Worm (Caenorhabditis elegans): ENCODE data around the gene dpy-28.
"Not testable (repeated sequence)": the region's sequence is repeated elsewhere in the genome, so short reads cannot be mapped to it uniquely, and the experiment has no call there.

Gene dpy-28

ce11 chrIII:10783052-10783451 lies 20.1 kb downstream of the dpy-28 start:
- no peak for TF ChIP-seq zip-5 (tag; optimal IDR thresholded peaks at IDR 0.05)
- peak; percentile 96 for TF ChIP-seq pax-1 (tag; optimal IDR thresholded peaks at IDR 0.05)

- TF ChIP-seq ttx-3 (tag; optimal IDR thresholded peaks at IDR 0.05) (no peak), ceh-24 (tag; optimal IDR thresholded peaks at IDR 0.05) (no peak), ceh-34 (tag; optimal IDR thresholded peaks at IDR 0.05) (no peak), hlh-15 (tag; optimal IDR thresholded peaks at IDR 0.05) (no peak), npax-4 (tag; optimal IDR thresholded peaks at IDR 0.05) (no peak), sox-2 (GFP tag; IDR thresholded peaks at IDR 0.05) (no peak), che-1 (tag; optimal IDR thresholded peaks at IDR 0.05) (no peak)
These were observed 28.3 kb downstream of the dpy-28 start for ce11 chrIII:10791233-10791632.

- TF ChIP-seq che-1 (tag; optimal IDR thresholded peaks at IDR 0.05): no peak
- no peak for TF ChIP-seq nhr-11 (tag; optimal IDR thresholded peaks at IDR 0.05)
These were observed 31.1 kb downstream of the dpy-28 start, which contains the start of gene clec-163 for ce11 chrIII:10794049-10794448. Gene clec-163 (plus strand): TSS chrIII:10794349.

- no peak for TF ChIP-seq hlh-15 (tag; optimal IDR thresholded peaks at IDR 0.05)
- TF ChIP-seq pag-3 (tag; optimal IDR thresholded peaks at IDR 0.05; ENCODE audit: borderline replicate concordance): no peak
- TF ChIP-seq ceh-2 (tag; optimal IDR thresholded peaks at IDR 0.05): no peak
- no peak for TF ChIP-seq ttx-3 (tag; optimal IDR thresholded peaks at IDR 0.05)
- TF ChIP-seq unc-55 (GFP tag; optimal IDR thresholded peaks at IDR 0.05): no peak
- TF ChIP-seq sox-4 (tag; optimal IDR thresholded peaks at IDR 0.05): no peak
- TF ChIP-seq sdc-2 (tag; optimal IDR thresholded peaks at IDR 0.05): no peak
- no peak for TF ChIP-seq lin-11 (tag; optimal IDR thresholded peaks at IDR 0.05)
- no peak for TF ChIP-seq ceh-19 (GFP tag; optimal IDR thresholded peaks at IDR 0.05)
- no peak for TF ChIP-seq ztf-16 (tag; optimal IDR thresholded peaks at IDR 0.05)
- TF ChIP-seq pha-2 (tag; optimal IDR thresholded peaks at IDR 0.05): no peak
- TF ChIP-seq lim-6 (tag; optimal IDR thresholded peaks at IDR 0.05): no peak
- TF ChIP-seq ceh-14 (tag; optimal IDR thresholded peaks at IDR 0.05): no peak
These were observed 39.1 kb downstream of the dpy-28 start, which contains the start of gene K11D9.3 for ce11 chrIII:10802032-10802431. Gene K11D9.3 (minus strand): TSS chrIII:10802212.

DNA sequence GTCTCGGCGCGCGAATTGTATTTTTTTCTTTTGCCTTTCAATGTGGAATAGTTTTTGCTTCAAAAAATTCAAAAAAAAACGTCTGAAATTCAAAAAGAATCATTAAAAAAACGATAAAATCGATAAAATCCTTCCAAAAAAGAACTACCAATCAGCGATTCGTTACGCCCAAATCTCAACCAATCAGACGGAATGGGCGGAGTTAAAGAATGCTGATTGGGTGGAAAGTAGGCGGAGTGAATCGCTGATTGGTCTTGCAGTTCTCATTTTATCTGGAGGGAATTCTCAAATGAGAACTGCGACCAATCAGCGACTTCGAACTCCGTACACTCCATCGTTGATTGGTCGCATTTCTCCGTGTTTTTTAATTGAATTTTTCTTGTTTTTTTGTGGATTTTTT lies 42.2 kb downstream of the dpy-28 start:
- TF ChIP-seq ceh-48 (tag; optimal IDR thresholded peaks at IDR 0.05): no peak
- peak; percentile 93 for TF ChIP-seq nfya-1 (tag; optimal IDR thresholded peaks at IDR 0.05)

DNA sequence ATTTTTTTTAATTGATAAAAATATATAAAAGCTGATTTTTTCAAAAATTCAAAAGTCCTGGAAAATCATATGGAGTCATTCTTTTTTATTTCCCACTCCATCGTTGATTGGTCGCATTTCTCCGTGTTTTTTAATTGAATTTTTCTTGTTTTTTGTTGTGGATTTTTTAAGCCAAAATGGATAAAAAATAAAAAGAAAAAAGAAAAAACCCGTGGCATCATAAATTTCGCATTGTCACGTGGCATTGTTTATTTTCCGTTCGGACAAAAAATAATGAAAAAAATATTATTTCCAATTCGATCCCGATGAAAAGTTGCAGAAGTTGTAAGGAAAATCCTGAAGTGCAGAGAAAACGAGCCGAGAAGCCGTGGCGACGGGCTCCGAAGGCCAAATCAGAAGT lies 42.7 kb downstream of the dpy-28 start, which contains the start of gene klp-7:
Gene klp-7 (plus strand): TSS at position 301 of the 400 bp plus-strand sequence.
- TF ChIP-seq syd-9 (tag; optimal IDR thresholded peaks at IDR 0.05); unc-42 (tag; optimal IDR thresholded peaks at IDR 0.05); hlh-30 (tag; optimal IDR thresholded peaks at IDR 0.05; ENCODE audit: insufficient read depth): not testable (repeated sequence)

DNA sequence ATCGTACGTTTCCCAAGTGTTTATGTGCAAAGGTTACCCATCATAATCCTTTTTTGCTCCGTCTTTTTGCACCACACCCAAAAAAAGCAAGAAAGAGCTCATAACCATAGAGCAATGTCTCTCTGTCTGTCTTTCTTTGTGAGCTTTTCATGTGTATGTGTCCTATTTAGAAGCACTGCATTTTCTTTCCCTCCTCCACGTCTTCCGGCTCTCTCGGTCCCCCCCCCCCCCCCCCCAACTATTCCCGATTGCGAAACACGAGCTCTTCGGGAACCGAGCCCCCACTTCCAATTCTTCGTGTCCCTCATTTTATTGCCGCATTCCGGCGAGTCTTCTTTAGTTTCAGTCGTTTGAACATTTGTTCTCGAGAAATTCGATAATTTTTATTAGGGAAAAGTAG lies 43.9 kb downstream of the dpy-28 start:
- TF ChIP-seq npax-4 (tag; optimal IDR thresholded peaks at IDR 0.05): no peak
- TF ChIP-seq fax-1 (tag; optimal IDR thresholded peaks at IDR 0.05): no peak
- no peak for TF ChIP-seq ets-4 (tag; optimal IDR thresholded peaks at IDR 0.05)
- no peak for TF ChIP-seq pag-3 (tag; optimal IDR thresholded peaks at IDR 0.05; ENCODE audit: borderline replicate concordance)
- no peak for TF ChIP-seq lin-11 (tag; optimal IDR thresholded peaks at IDR 0.05)
- TF ChIP-seq unc-3 (GFP tag; conservative IDR thresholded peaks at IDR 0.05): no peak
- no peak for TF ChIP-seq unc-3 (tag; optimal IDR thresholded peaks at IDR 0.05)
- TF ChIP-seq hlh-6 (tag; optimal IDR thresholded peaks at IDR 0.05): no peak
- no peak for TF ChIP-seq ztf-16 (tag; optimal IDR thresholded peaks at IDR 0.05)
- TF ChIP-seq hlh-30 (tag; optimal IDR thresholded peaks at IDR 0.05; ENCODE audit: insufficient read depth): no peak
- TF ChIP-seq sox-4 (tag; optimal IDR thresholded peaks at IDR 0.05): no peak
- no peak for TF ChIP-seq C38D4.7 (GFP tag; optimal IDR thresholded peaks at IDR 0.05)
- no peak for TF ChIP-seq hlh-15 (tag; optimal IDR thresholded peaks at IDR 0.05)
- TF ChIP-seq gmeb-2 (tag; optimal IDR thresholded peaks at IDR 0.05): no peak
- TF ChIP-seq dmd-4 (tag; optimal IDR thresholded peaks at IDR 0.05; ENCODE audit: borderline replicate concordance): no peak
- no peak for TF ChIP-seq pha-2 (tag; optimal IDR thresholded peaks at IDR 0.05)
- TF ChIP-seq ttx-3 (tag; optimal IDR thresholded peaks at IDR 0.05): no peak
- no peak for TF ChIP-seq odd-2 (tag; optimal IDR thresholded peaks at IDR 0.05)
- TF ChIP-seq pat-9 (tag; optimal IDR thresholded peaks at IDR 0.05): no peak

Measured in whole organism, late embryonic.